Fruit fly (Drosophila melanogaster): ENCODE measurements around the gene tral.

DNA sequence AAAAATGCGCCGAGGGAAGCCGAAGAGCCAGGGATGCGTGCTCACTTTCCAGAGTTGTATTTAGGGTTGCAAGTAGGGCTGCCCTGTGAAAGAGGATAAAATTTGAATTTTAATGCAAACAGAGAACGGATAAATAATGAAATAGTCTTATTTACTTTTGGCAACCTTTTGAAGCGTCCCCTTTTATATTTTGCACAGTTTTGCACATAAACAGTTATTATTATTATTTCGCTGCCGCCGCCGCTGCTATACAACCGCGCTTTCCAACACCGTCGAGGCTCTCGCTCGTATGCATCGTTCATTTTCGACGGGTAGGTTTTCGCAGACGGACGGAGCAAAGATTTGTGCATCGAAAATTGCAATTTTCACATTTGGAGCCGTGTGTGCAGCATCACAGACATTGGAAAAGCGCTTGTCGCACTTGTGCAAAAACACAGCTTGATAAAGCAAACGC is at the start of gene tral, which contains the start of gene sti:
- TF ChIP-seq Pif1A (GFP tag; optimal IDR thresholded peaks at IDR 0.05) (no peak), CG32121 (GFP tag; IDR thresholded peaks at IDR 0.05) (peak; percentile 41; the same call in 1 of the 2 replicates), CG10348 (GFP tag; IDR thresholded peaks at IDR 0.05) (no peak), D1 (tag; optimal IDR thresholded peaks at IDR 0.05) (no peak), rn (GFP tag; IDR thresholded peaks at IDR 0.05) (peak; percentile 43; the same call in 1 of the 2 replicates), CG14655 (GFP tag; optimal IDR thresholded peaks at IDR 0.05) (no peak), fd96Ca (GFP tag; IDR thresholded peaks at IDR 0.05) (peak; percentile 72), CG13204 (GFP tag; optimal IDR thresholded peaks at IDR 0.05) (no peak), Pif1B (GFP tag; optimal IDR thresholded peaks at IDR 0.05) (no peak)
